Fruit fly (Drosophila melanogaster) whole organism, embryonic: ENCODE results near the gene pyd.
A peak's percentile ranks its signal among the peaks of the same experiment; 100 is the strongest.

Experiments used
- CG1024 ChIP-seq: fragments of 200-800 bp; sonication (Bioruptor generic); IDR thresholded peaks from 2 replicates; pipeline ENCODE4 v1.3.6; 2022; ENCODE audit warnings: missing biosample characterization, missing genetic modification characterization
- CG10267 ChIP-seq: fragments of 200-800 bp; sonication (Bioruptor generic); optimal IDR thresholded peaks from 2 replicates; lab custom pipeline; 2018; ENCODE audit warnings: missing biosample characterization, mild to moderate bottlenecking, missing genetic modification characterization, moderate library complexity
- CG10321 ChIP-seq: fragments of 200-800 bp; sonication (Bioruptor generic); IDR thresholded peaks from 2 replicates; pipeline ENCODE4 v1.3.6; 2022; ENCODE audit warnings: missing biosample characterization, missing genetic modification characterization
- CG10654 ChIP-seq: fragments of 200-800 bp; sonication (Bioruptor generic); optimal IDR thresholded peaks from 2 replicates; lab custom pipeline; 2016; ENCODE audit warnings: missing biosample characterization, missing genetic modification characterization
- CG13424 ChIP-seq: fragments of 200-800 bp; sonication (Bioruptor generic); optimal IDR thresholded peaks from 2 replicates; lab custom pipeline; 2019; ENCODE audit warnings: missing biosample characterization, mild to moderate bottlenecking, missing genetic modification characterization, moderate library complexity
- CG14050 ChIP-seq: fragments of 200-800 bp; sonication (Bioruptor generic); IDR thresholded peaks from 3 replicates; pipeline ENCODE4 v1.3.6; 2022; ENCODE audit warnings: missing biosample characterization, missing genetic modification characterization
- CG14667 ChIP-seq: fragments of 200-800 bp; sonication (Bioruptor generic); IDR thresholded peaks from 2 replicates; pipeline ENCODE4 v1.3.6; 2022; ENCODE audit warnings: missing biosample characterization, missing genetic modification characterization
- CG16815 ChIP-seq: fragments of 200-800 bp; sonication (Bioruptor generic); optimal IDR thresholded peaks from 3 replicates; lab custom pipeline; 2017; ENCODE audit warnings: missing biosample characterization, mild to moderate bottlenecking, missing genetic modification characterization
- CG17186 ChIP-seq: fragments of 200-800 bp; sonication (Bioruptor generic); optimal IDR thresholded peaks from 3 replicates; lab custom pipeline; 2017; ENCODE audit warnings: missing biosample characterization, missing genetic modification reagents, missing genetic modification characterization
- CG2116 ChIP-seq: fragments of 200-800 bp; sonication (Bioruptor generic); optimal IDR thresholded peaks from 3 replicates; lab custom pipeline; 2018; ENCODE audit warnings: missing biosample characterization, mild to moderate bottlenecking, missing genetic modification characterization
- CG31388 ChIP-seq: fragments of 200-800 bp; sonication (Bioruptor generic); optimal IDR thresholded peaks from 2 replicates; lab custom pipeline; 2016; ENCODE audit warnings: missing biosample characterization, missing genetic modification characterization
- CG33213 ChIP-seq: fragments of 200-800 bp; sonication (Bioruptor generic); optimal IDR thresholded peaks from 3 replicates; lab custom pipeline; 2016; ENCODE audit warnings: missing biosample characterization, missing genetic modification characterization
- CG33557 ChIP-seq: fragments of 200-800 bp; sonication (Bioruptor generic); optimal IDR thresholded peaks from 2 replicates; lab custom pipeline; 2019; ENCODE audit warnings: missing biosample characterization, mild to moderate bottlenecking, missing genetic modification characterization, moderate library complexity
- CG34422 ChIP-seq: fragments of 200-800 bp; sonication (Bioruptor generic); IDR thresholded peaks from 3 replicates; pipeline ENCODE4 v1.3.6; 2022; ENCODE audit warnings: missing biosample characterization, missing genetic modification characterization
- CG6689 ChIP-seq: fragments of 200-800 bp; sonication (Bioruptor generic); IDR thresholded peaks from 2 replicates; pipeline ENCODE4 v1.3.6; 2022; ENCODE audit warnings: missing biosample characterization, missing genetic modification characterization
- CG6791 ChIP-seq: fragments of 200-800 bp; sonication (Bioruptor generic); IDR thresholded peaks from 3 replicates; pipeline ENCODE4 v1.3.6; 2022; ENCODE audit warnings: missing biosample characterization, missing genetic modification characterization; ENCODE audit not compliant: partially characterized antibody
- CG6813 ChIP-seq: fragments of 200-800 bp; sonication (Bioruptor generic); optimal IDR thresholded peaks from 2 replicates; lab custom pipeline; 2017; ENCODE audit warnings: missing biosample characterization, missing genetic modification characterization, mild to moderate bottlenecking, moderate library complexity, missing genetic modification reagents
- CG8089 ChIP-seq: fragments of 200-800 bp; sonication (Bioruptor generic); optimal IDR thresholded peaks from 3 replicates; lab custom pipeline; 2016; ENCODE audit warnings: missing biosample characterization, missing genetic modification characterization
- D19B ChIP-seq: fragments of 200-800 bp; sonication (Bioruptor generic); optimal IDR thresholded peaks from 2 replicates; lab custom pipeline; 2017; ENCODE audit warnings: missing biosample characterization, mild to moderate bottlenecking, missing genetic modification characterization
- GATAe ChIP-seq: fragments of 200-800 bp; sonication (Bioruptor generic); conservative IDR thresholded peaks from 2 replicates; pipeline ENCODE4 v1.3.6; 2022; ENCODE audit warnings: missing biosample characterization, missing genetic modification characterization
- Gug ChIP-seq: fragments of 200-800 bp; sonication (Bioruptor generic); IDR thresholded peaks from 4 replicates; pipeline ENCODE4 v1.3.6; 2022; ENCODE audit warnings: missing biosample characterization, missing genetic modification characterization
- HLHmδ ChIP-seq: fragments of 200-800 bp; sonication (Bioruptor generic); optimal IDR thresholded peaks from 2 replicates; lab custom pipeline; 2018; ENCODE audit warnings: missing biosample characterization, mild to moderate bottlenecking, missing genetic modification characterization, moderate library complexity
- Hey ChIP-seq: fragments of 200-800 bp; sonication (Bioruptor generic); optimal IDR thresholded peaks from 3 replicates; lab custom pipeline; 2018; ENCODE audit warnings: missing biosample characterization, mild to moderate bottlenecking, missing genetic modification characterization
- Hr51 ChIP-seq, 2 experiments: fragments of 200-800 bp; sonication (Bioruptor generic); optimal IDR thresholded peaks; 2 replicates in 1 of 2; 3 replicates in 1 of 2; lab custom pipeline; 2016 to 2018; ENCODE audit warnings: missing biosample characterization in 2 of 2, missing genetic modification characterization in 2 of 2, mild to moderate bottlenecking in 1 of 2, moderate library complexity in 1 of 2
- Poxn ChIP-seq: fragments of 200-800 bp; sonication (Bioruptor generic); IDR thresholded peaks from 2 replicates; pipeline ENCODE4 v1.3.6; 2022; ENCODE audit warnings: missing biosample characterization, missing genetic modification characterization
- TFAM ChIP-seq: fragments of 200-800 bp; sonication (Bioruptor generic); optimal IDR thresholded peaks from 2 replicates; lab custom pipeline; 2017; ENCODE audit warnings: missing biosample characterization, missing genetic modification characterization, inconsistent platforms
- Taf1 ChIP-seq: fragments of 200-800 bp; sonication (Bioruptor generic); IDR thresholded peaks from 2 replicates; pipeline ENCODE4 v1.3.6; 2022; ENCODE audit warnings: missing biosample characterization, missing genetic modification characterization
- abd-A ChIP-seq: fragments of 200-800 bp; sonication (Bioruptor generic); optimal IDR thresholded peaks from 3 replicates; lab custom pipeline; 2019; ENCODE audit warnings: missing biosample characterization, mild to moderate bottlenecking, missing genetic modification characterization, moderate library complexity
- br ChIP-seq: fragments of >200 bp; optimal IDR thresholded peaks from 2 replicates; lab custom pipeline; 2017
- crp ChIP-seq, 2 experiments: fragments of 200-800 bp; sonication (Bioruptor generic); optimal IDR thresholded peaks; 2 replicates in 1 of 2; 3 replicates in 1 of 2; lab custom pipeline; 2017; ENCODE audit warnings: missing biosample characterization in 2 of 2, missing genetic modification characterization in 2 of 2, mild to moderate bottlenecking in 1 of 2, moderate library complexity in 1 of 2
- dm ChIP-seq: fragments of 200-800 bp; sonication (Bioruptor generic); optimal IDR thresholded peaks from 3 replicates; lab custom pipeline; 2016; ENCODE audit warnings: missing biosample characterization, missing genetic modification characterization
- exex ChIP-seq: fragments of 200-800 bp; sonication (Bioruptor generic); optimal IDR thresholded peaks from 4 replicates; lab custom pipeline; 2018; ENCODE audit warnings: missing biosample characterization, mild to moderate bottlenecking, missing genetic modification characterization, moderate library complexity
- ftz-f1 ChIP-seq: fragments of 200-800 bp; sonication (Bioruptor generic); optimal IDR thresholded peaks from 2 replicates; lab custom pipeline; 2016; ENCODE audit warnings: missing biosample characterization, missing genetic modification characterization
- grau ChIP-seq: fragments of 200-800 bp; optimal IDR thresholded peaks from 3 replicates; lab custom pipeline; 2019; ENCODE audit warnings: missing biosample characterization, mild to moderate bottlenecking, missing genetic modification characterization, moderate library complexity
- grn ChIP-seq: fragments of 200-800 bp; sonication (Bioruptor generic); optimal IDR thresholded peaks from 3 replicates; lab custom pipeline; 2017; ENCODE audit warnings: missing biosample characterization, missing genetic modification characterization
- gt ChIP-seq: fragments of 200-800 bp; sonication (Bioruptor generic); IDR thresholded peaks from 2 replicates; pipeline ENCODE4 v1.3.6; 2022; ENCODE audit warnings: missing biosample characterization, missing genetic modification characterization
- inv ChIP-seq: fragments of 200-800 bp; sonication (Bioruptor generic); IDR thresholded peaks from 2 replicates; pipeline ENCODE4 v1.3.6; 2022; ENCODE audit warnings: missing biosample characterization, missing genetic modification characterization; ENCODE audit not compliant: partially characterized antibody
- ken ChIP-seq: fragments of 200-800 bp; sonication (Bioruptor generic); IDR thresholded peaks from 3 replicates; pipeline ENCODE4 v1.3.6; 2022; ENCODE audit warnings: missing biosample characterization, missing genetic modification characterization
- phol ChIP-seq: fragments of 200-800 bp; sonication (Bioruptor generic); optimal IDR thresholded peaks from 3 replicates; lab custom pipeline; 2018; ENCODE audit warnings: missing biosample characterization, mild to moderate bottlenecking, missing genetic modification characterization, moderate library complexity
- pzg ChIP-seq: fragments of 200-800 bp; sonication (Bioruptor generic); optimal IDR thresholded peaks from 3 replicates; lab custom pipeline; 2018; ENCODE audit warnings: missing biosample characterization, mild to moderate bottlenecking, missing genetic modification characterization, moderate library complexity
- rib ChIP-seq: fragments of 200-800 bp; sonication (Bioruptor generic); IDR thresholded peaks from 2 replicates; pipeline ENCODE4 v1.3.6; 2022; ENCODE audit warnings: missing biosample characterization, missing genetic modification characterization
- ssp ChIP-seq: fragments of 200-800 bp; sonication (Bioruptor generic); IDR thresholded peaks from 2 replicates; pipeline ENCODE4 v1.3.6; 2022; ENCODE audit warnings: missing biosample characterization, missing genetic modification characterization
- tgo ChIP-seq: fragments of 200-800 bp; sonication (Bioruptor generic); IDR thresholded peaks from 3 replicates; pipeline ENCODE4 v1.3.6; 2022; ENCODE audit warnings: missing biosample characterization, missing genetic modification characterization
- tll ChIP-seq, 2 experiments: fragments of 200-800 bp in 1 of 2; fragments of >200 bp in 1 of 2; sonication (Bioruptor generic) in 1 of 2; optimal IDR thresholded peaks; 2 replicates each; lab custom pipeline; 2017 to 2019; ENCODE audit warnings: missing biosample characterization in 2 of 2, missing genetic modification characterization in 2 of 2, mild to moderate bottlenecking in 1 of 2, moderate library complexity in 1 of 2
- twi ChIP-seq: fragments of 200-800 bp; optimal IDR thresholded peaks from 2 replicates; lab custom pipeline; 2019; ENCODE audit warnings: missing biosample characterization, mild to moderate bottlenecking, missing genetic modification characterization, moderate library complexity
- vnd ChIP-seq: fragments of 200-800 bp; sonication (Bioruptor generic); IDR thresholded peaks from 3 replicates; pipeline ENCODE4 v1.3.6; 2022; ENCODE audit warnings: missing biosample characterization, missing genetic modification characterization; ENCODE audit not compliant: partially characterized antibody
- wor ChIP-seq: fragments of 200-800 bp; sonication (Bioruptor generic); IDR thresholded peaks from 2 replicates; pipeline ENCODE4 v1.3.6; 2022; ENCODE audit warnings: missing biosample characterization, missing genetic modification characterization
- zf30C ChIP-seq: fragments of 200-800 bp; sonication (Bioruptor generic); optimal IDR thresholded peaks from 3 replicates; lab custom pipeline; 2018; ENCODE audit warnings: missing biosample characterization, mild to moderate bottlenecking, missing genetic modification characterization

Gene pyd

DNA sequence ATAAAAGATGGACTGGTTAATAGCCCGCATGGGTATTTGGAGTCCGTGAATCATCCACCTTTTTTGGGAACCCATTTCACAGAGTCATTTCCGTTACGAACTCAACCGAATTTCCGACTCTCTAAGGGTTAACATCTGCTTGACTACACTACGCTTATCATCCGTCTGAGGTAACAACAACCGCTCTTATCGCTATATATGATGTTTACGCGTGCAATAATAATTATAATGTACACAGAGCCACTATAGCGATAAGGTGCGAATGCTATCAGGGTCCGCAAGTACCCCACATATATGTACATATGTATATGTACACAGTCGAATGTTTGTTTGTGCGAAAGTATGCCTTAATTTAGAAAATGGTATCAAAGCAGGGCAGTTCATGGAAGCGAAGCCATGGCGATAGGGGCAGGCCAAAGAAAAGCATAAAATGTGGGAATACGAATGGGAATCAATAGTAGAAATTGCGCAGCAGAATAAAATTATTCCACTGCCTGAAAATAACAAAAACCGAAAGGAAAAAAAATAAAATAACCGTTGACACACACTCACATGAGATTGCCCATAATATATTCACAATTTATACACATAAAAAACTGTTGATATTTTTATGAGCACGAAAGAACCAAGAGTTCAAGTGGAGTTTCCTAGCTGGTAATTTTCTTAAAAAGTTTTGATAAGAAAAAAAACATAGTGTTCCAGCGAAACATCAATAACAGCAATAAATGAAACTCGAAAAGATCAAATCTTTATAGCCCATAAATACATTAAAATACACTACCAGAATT lies 121.1 kb downstream of the pyd start (continued):
- TF ChIP-seq CG6689 (peak; percentile 55), CG8089 (GFP tag; lab: Kevin White, UChicago) (peak; percentile 83), Poxn (GFP tag; lab: Robert Waterston, UW) (no peak), abd-A (peak; percentile 80), CG10321 (GFP tag; lab: Robert Waterston, UW) (peak; percentile 54; the same call in 1 of the 2 replicates), ftz-f1 (no peak), Taf1 (GFP tag; lab: Robert Waterston, UW) (0 out of 2 replicates have a peak, but pooled peaks have one; percentile 44), CG34422 (GFP tag; lab: Robert Waterston, UW) (peak; percentile 33; the same call in 1 of the 3 replicates), CG31388 (GFP tag; lab: Kevin White, UChicago) (no peak), tgo (GFP tag; lab: Robert Waterston, UW) (peak; percentile 52; the same call in 2 of the 3 replicates), Hey (tag; lab: Kevin White, UChicago) (peak; percentile 97), CG17186 (GFP tag; lab: Kevin White, UChicago) (peak; percentile 67), Hr51 (GFP tag; optimal IDR thresholded peaks at IDR 0.05; lab: Kevin White, UChicago) (peak; percentile 57 to 78), twi (tag; lab: Kevin White, UChicago) (peak; percentile 80), CG16815 (no peak), grau (tag; lab: Kevin White, UChicago) (peak; percentile 57), CG6791 (GFP tag; lab: Robert Waterston, UW) (no peak), CG6813 (GFP tag; lab: Kevin White, UChicago) (peak; percentile 94), GATAe (GFP tag; lab: Robert Waterston, UW) (peak; percentile 76), gt (GFP tag; lab: Robert Waterston, UW) (no peak), CG33557 (peak; percentile 89), wor (GFP tag; lab: Robert Waterston, UW) (0 out of 2 replicates have a peak, but pooled peaks have one; percentile 11), Gug (GFP tag; lab: Robert Waterston, UW) (peak; percentile 18; the same call in 1 of the 4 replicates), dm (GFP tag; lab: Kevin White, UChicago) (peak; percentile 59), tll (GFP tag; optimal IDR thresholded peaks at IDR 0.05; lab: Kevin White, UChicago) (peak in 1 of 2 experiments; percentile 24), D19B (no peak), CG10267 (tag; lab: Kevin White, UChicago) (peak; percentile 44), CG33213 (GFP tag; lab: Kevin White, UChicago) (peak; percentile 84), exex (tag; lab: Kevin White, UChicago) (peak; percentile 99), CG14050 (GFP tag; lab: Robert Waterston, UW) (peak; percentile 48; the same call in 1 of the 3 replicates), crp (GFP tag; optimal IDR thresholded peaks at IDR 0.05; lab: Kevin White, UChicago) (peak in 1 of 2 experiments; percentile 46), rib (GFP tag; lab: Robert Waterston, UW) (peak; percentile 87), ken (peak; percentile 55; the same call in 1 of the 3 replicates), CG14667 (GFP tag; lab: Robert Waterston, UW) (no peak), CG13424 (tag; lab: Kevin White, UChicago) (peak; percentile 85), zf30C (GFP tag; lab: Kevin White, UChicago) (peak; percentile 46), TFAM (GFP tag; lab: Kevin White, UChicago) (peak; percentile 51), HLHmδ (GFP tag; lab: Kevin White, UChicago) (peak; percentile 96), phol (tag; lab: Kevin White, UChicago) (peak; percentile 29), ssp (GFP tag; lab: Robert Waterston, UW) (no peak), pzg (GFP tag; lab: Kevin White, UChicago) (peak; percentile 25), inv (no peak), CG10654 (GFP tag; lab: Kevin White, UChicago) (peak; percentile 75), br (no peak), grn (peak; percentile 98), CG1024 (peak; percentile 61; the same call in 1 of the 2 replicates), CG2116 (peak; percentile 52), vnd (GFP tag; lab: Robert Waterston, UW) (no peak)
